Worm (Caenorhabditis elegans) whole organism, L4/young adult: ENCODE results near the gene daf-1.

Experiments used
- W03F9.2 ChIP-seq: fragments of 150-350 bp; optimal IDR thresholded peaks from 2 replicates; lab custom pipeline; 2014; ENCODE audit warnings: missing biosample characterization, missing genetic modification characterization
- him-1 ChIP-seq: sonication (generic microtip); optimal IDR thresholded peaks from 2 replicates; lab custom pipeline; 2016; ENCODE audit warnings: missing genotype, missing genetic modification reagents, missing genetic modification characterization, missing compliant biosample characterization

DNA sequence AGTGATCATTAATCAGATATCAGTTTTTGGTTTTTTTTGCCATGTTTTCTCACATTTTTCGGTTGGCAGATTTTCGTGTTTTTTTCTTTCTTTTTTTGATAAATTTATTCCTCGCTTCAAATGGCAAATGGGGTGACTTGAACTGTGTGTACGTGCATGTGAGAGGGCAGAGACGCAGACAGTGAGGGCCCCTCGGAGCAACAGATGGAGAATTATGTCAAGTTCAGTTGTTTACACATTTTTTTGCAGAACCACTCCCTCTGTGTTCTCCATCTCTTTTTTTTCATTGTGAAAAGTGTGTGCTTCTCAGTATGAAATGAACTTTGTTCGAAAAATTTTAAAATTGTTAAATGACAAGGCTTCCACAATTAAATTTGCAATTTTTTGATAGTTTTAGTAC is 2.1 kb upstream of the daf-1 start:
- TF ChIP-seq him-1 (tag; lab: Kevin White, UChicago) (no peak), W03F9.2 (tag; lab: Kevin White, UChicago) (no peak)
